Worm (Caenorhabditis elegans) whole organism, L4/young adult: ENCODE data around the gene D1046.2.

Experiments used
- W03F9.2 ChIP-seq: fragments of 150-350 bp; optimal IDR thresholded peaks from 2 replicates; lab custom pipeline; 2014; ENCODE audit warnings: missing biosample characterization, missing genetic modification characterization
- dao-5 ChIP-seq: sonication (generic microtip); optimal IDR thresholded peaks from 2 replicates; lab custom pipeline; 2016; ENCODE audit warnings: missing genotype, missing genetic modification characterization, moderate library complexity, missing compliant biosample characterization
- him-1 ChIP-seq: sonication (generic microtip); optimal IDR thresholded peaks from 2 replicates; lab custom pipeline; 2016; ENCODE audit warnings: missing genotype, missing genetic modification reagents, missing genetic modification characterization, missing compliant biosample characterization

DNA sequence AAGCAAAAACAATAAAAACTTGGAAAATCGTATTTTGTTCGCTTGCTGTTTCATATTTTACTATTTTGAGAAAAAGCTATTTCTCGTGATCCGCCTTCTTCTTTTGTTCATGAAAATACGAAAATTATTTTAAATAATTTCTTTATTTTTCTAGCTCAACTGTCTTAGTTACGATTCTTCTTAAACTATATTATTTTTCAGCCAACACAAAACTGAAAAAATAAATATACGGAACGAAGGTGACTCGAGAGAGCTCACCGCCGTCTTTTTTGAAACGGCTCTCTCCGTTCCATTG is 49.4 kb upstream of the D1046.2 start, which contains the start of gene pdzd-8:
- TF ChIP-seq dao-5 (tag; lab: Kevin White, UChicago), result no peak
- TF ChIP-seq him-1 (tag; lab: Kevin White, UChicago), result no peak
- TF ChIP-seq W03F9.2 (tag; lab: Kevin White, UChicago), result no peak
